Fruit fly (Drosophila melanogaster): ENCODE measurements around the gene CG10222.
A peak's percentile ranks its signal among the peaks of the same experiment; 100 is the strongest.

DNA sequence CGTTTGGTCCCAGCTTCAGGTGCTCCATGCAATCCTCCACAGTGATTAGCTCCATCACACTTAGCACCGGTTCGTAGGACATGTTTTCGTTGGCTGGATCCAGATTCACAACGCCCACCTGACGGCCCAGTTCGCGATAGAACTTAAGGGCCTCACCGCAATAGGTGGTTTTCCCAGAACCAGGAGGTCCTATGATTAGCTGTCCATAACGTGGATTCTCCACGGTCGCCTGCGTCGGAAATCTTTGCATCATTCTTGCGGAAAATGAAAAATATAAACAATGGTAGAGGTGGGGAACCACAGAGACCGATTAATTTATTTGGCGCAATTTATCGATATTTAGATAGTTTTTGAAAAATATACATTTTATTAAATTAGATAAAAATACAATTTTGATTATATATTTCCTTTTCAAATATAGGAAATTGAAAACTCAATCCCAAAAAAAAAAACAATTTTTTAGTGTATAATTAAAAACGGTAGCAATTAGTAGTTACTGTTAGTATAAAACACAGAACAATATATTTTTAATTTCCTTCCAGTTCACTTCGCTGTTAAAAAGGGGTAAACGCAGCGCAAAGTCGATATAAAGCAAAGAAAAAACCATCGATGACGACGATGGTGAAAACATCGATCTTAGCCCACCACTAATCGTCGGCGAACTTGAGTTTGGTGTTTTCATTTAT lies at the start of gene CG10222, which contains the start of gene flr:
- TF ChIP-seq CG15710 (tag; optimal IDR thresholded peaks at IDR 0.05), result peak; percentile 8
- TF ChIP-seq CG17806 (tag; optimal IDR thresholded peaks at IDR 0.05), result no peak
- TF ChIP-seq Ets98B (GFP tag; IDR thresholded peaks at IDR 0.05), result no peak
- TF ChIP-seq D1 (tag; optimal IDR thresholded peaks at IDR 0.05), result no peak
- no peak for TF ChIP-seq Pif1B (GFP tag; optimal IDR thresholded peaks at IDR 0.05)
- no peak for TF ChIP-seq gl (tag; optimal IDR thresholded peaks at IDR 0.05)
- no peak for TF ChIP-seq CG12605 (GFP tag; IDR thresholded peaks at IDR 0.05)
